Worm (Caenorhabditis elegans) whole organism, L3 larva: ENCODE measurements around the gene srh-92.

ENCODE experiments used
- aly-2 ChIP-seq: fragments of 150-350 bp; optimal IDR thresholded peaks from 2 replicates; lab custom pipeline; 2014; ENCODE audit warnings: missing biosample characterization, missing genetic modification characterization
- ama-1 ChIP-seq: fragments of 150-350 bp; optimal IDR thresholded peaks from 2 replicates; lab custom pipeline; 2018
- ceh-16 ChIP-seq: sonication (generic microtip); optimal IDR thresholded peaks from 2 replicates; lab custom pipeline; 2017; ENCODE audit warnings: missing biosample characterization, missing genetic modification characterization
- ceh-82 ChIP-seq: fragments of 150-350 bp; optimal IDR thresholded peaks from 2 replicates; lab custom pipeline; 2014; ENCODE audit warnings: missing biosample characterization, missing genetic modification characterization
- ceh-9 ChIP-seq: sonication (generic microtip); optimal IDR thresholded peaks from 2 replicates; lab custom pipeline; 2018; ENCODE audit warnings: missing biosample characterization, missing genetic modification characterization
- daf-12 ChIP-seq: fragments of 150-350 bp; optimal IDR thresholded peaks from 2 replicates; lab custom pipeline; 2014; ENCODE audit warnings: missing biosample characterization, missing genetic modification reagents, missing genetic modification characterization
- egl-27 ChIP-seq: sonication (generic microtip); optimal IDR thresholded peaks from 4 replicates; lab custom pipeline; 2017; ENCODE audit warnings: missing biosample characterization, missing genetic modification reagents, missing genetic modification characterization
- egl-5 ChIP-seq: fragments of 150-350 bp; optimal IDR thresholded peaks from 2 replicates; lab custom pipeline; 2017; ENCODE audit warnings: missing biosample characterization, missing genetic modification reagents, missing genetic modification characterization, inconsistent platforms
- elt-1 ChIP-seq: fragments of 150-350 bp; optimal IDR thresholded peaks from 2 replicates; lab custom pipeline; 2014; ENCODE audit warnings: missing biosample characterization, missing genetic modification characterization
- elt-2 ChIP-seq: sonication (generic microtip); optimal IDR thresholded peaks from 2 replicates; lab custom pipeline; 2016; ENCODE audit warnings: missing genetic modification reagents, mild to moderate bottlenecking, missing genetic modification characterization, missing compliant biosample characterization
- elt-3 ChIP-seq, 3 experiments: fragments of 150-350 bp in 1 of 3; sonication (generic microtip) in 2 of 3; optimal IDR thresholded peaks; 2 replicates in 2 of 3; 4 replicates in 1 of 3; lab custom pipeline; 2014 to 2017; ENCODE audit warnings: missing biosample characterization in 3 of 3, missing genetic modification characterization in 3 of 3
- eor-1 ChIP-seq, 2 experiments: fragments of 150-350 bp; optimal IDR thresholded peaks; 2 replicates each; lab custom pipeline; 2014 to 2018; ENCODE audit warnings: missing biosample characterization in 2 of 2, missing genetic modification characterization in 2 of 2
- fkh-10 ChIP-seq: sonication (generic microtip); optimal IDR thresholded peaks from 2 replicates; lab custom pipeline; 2017; ENCODE audit warnings: missing biosample characterization, missing genetic modification reagents, missing genetic modification characterization
- fkh-2 ChIP-seq: fragments of 150-350 bp; optimal IDR thresholded peaks from 2 replicates; lab custom pipeline; 2014; ENCODE audit warnings: missing biosample characterization, missing genetic modification reagents, missing genetic modification characterization
- hmg-11 ChIP-seq: sonication (generic microtip); optimal IDR thresholded peaks from 2 replicates; lab custom pipeline; 2016; ENCODE audit warnings: missing genetic modification characterization, missing compliant biosample characterization
- jun-1 ChIP-seq: fragments of 150-350 bp; optimal IDR thresholded peaks from 2 replicates; lab custom pipeline; 2014; ENCODE audit warnings: missing biosample characterization, missing genetic modification reagents, missing genetic modification characterization
- lin-15B ChIP-seq: fragments of 150-350 bp; optimal IDR thresholded peaks from 2 replicates; lab custom pipeline; 2014; ENCODE audit warnings: missing biosample characterization, missing genetic modification characterization
- lin-39 ChIP-seq: fragments of 150-350 bp; optimal IDR thresholded peaks from 2 replicates; lab custom pipeline; 2018; ENCODE audit warnings: missing biosample characterization, missing genetic modification reagents, missing genetic modification characterization
- lsy-12 ChIP-seq: sonication (generic microtip); optimal IDR thresholded peaks from 2 replicates; lab custom pipeline; 2016; ENCODE audit warnings: mild to moderate bottlenecking, missing genetic modification characterization, missing compliant biosample characterization
- mdl-1 ChIP-seq: fragments of 150-350 bp; optimal IDR thresholded peaks from 2 replicates; lab custom pipeline; 2014; ENCODE audit warnings: missing biosample characterization, missing genetic modification characterization
- nhr-11 ChIP-seq: fragments of 150-350 bp; optimal IDR thresholded peaks from 2 replicates; lab custom pipeline; 2014; ENCODE audit warnings: missing biosample characterization, missing genetic modification characterization
- nhr-12 ChIP-seq: fragments of 150-350 bp; optimal IDR thresholded peaks from 2 replicates; lab custom pipeline; 2014; ENCODE audit warnings: missing biosample characterization, missing genetic modification characterization
- nhr-23 ChIP-seq: fragments of 150-350 bp; optimal IDR thresholded peaks from 2 replicates; lab custom pipeline; 2014; ENCODE audit warnings: missing biosample characterization, missing genetic modification reagents, missing genetic modification characterization
- nhr-237 ChIP-seq: fragments of 150-350 bp; optimal IDR thresholded peaks from 2 replicates; lab custom pipeline; 2014; ENCODE audit warnings: missing biosample characterization, missing genetic modification characterization
- nhr-25 ChIP-seq: sonication (generic microtip); optimal IDR thresholded peaks from 2 replicates; lab custom pipeline; 2017; ENCODE audit warnings: missing biosample characterization, missing genetic modification characterization
- nhr-28 ChIP-seq: fragments of 150-350 bp; optimal IDR thresholded peaks from 2 replicates; lab custom pipeline; 2014; ENCODE audit warnings: missing biosample characterization, missing genetic modification characterization
- nhr-43 ChIP-seq: sonication (generic microtip); optimal IDR thresholded peaks from 2 replicates; lab custom pipeline; 2016; ENCODE audit warnings: mild to moderate bottlenecking, missing genetic modification characterization, missing compliant biosample characterization; ENCODE audit not compliant: poor library complexity, severe bottlenecking
- nhr-67 ChIP-seq: fragments of 150-350 bp; optimal IDR thresholded peaks from 2 replicates; lab custom pipeline; 2014; ENCODE audit warnings: missing biosample characterization, missing genetic modification characterization
- nhr-76 ChIP-seq: fragments of 150-350 bp; sonication (generic microtip); optimal IDR thresholded peaks from 5 replicates; lab custom pipeline; 2014; ENCODE audit warnings: missing biosample characterization, missing genetic modification characterization
- sea-2 ChIP-seq: fragments of 150-350 bp; sonication (generic microtip); optimal IDR thresholded peaks from 4 replicates; lab custom pipeline; 2014; ENCODE audit warnings: missing biosample characterization, missing genetic modification reagents, missing genetic modification characterization
- snpc-4 ChIP-seq: fragments of 150-350 bp; optimal IDR thresholded peaks from 2 replicates; lab custom pipeline; 2014; ENCODE audit warnings: missing biosample characterization, missing genetic modification characterization
- tbx-2 ChIP-seq: sonication (generic microtip); optimal IDR thresholded peaks from 2 replicates; lab custom pipeline; 2016; ENCODE audit warnings: mild to moderate bottlenecking, missing genetic modification characterization, missing compliant biosample characterization
- unc-62 ChIP-seq: fragments of 150-350 bp; sonication (generic microtip); optimal IDR thresholded peaks from 4 replicates; lab custom pipeline; 2014; ENCODE audit warnings: missing biosample characterization, missing genetic modification reagents, missing genetic modification characterization
- zag-1 ChIP-seq: fragments of 150-350 bp; optimal IDR thresholded peaks from 2 replicates; lab custom pipeline; 2014; ENCODE audit warnings: missing biosample characterization, missing genetic modification characterization
- ztf-11 ChIP-seq: fragments of 150-350 bp; optimal IDR thresholded peaks from 2 replicates; lab custom pipeline; 2014; ENCODE audit warnings: missing biosample characterization, missing genetic modification characterization

srh-92 gene

DNA sequence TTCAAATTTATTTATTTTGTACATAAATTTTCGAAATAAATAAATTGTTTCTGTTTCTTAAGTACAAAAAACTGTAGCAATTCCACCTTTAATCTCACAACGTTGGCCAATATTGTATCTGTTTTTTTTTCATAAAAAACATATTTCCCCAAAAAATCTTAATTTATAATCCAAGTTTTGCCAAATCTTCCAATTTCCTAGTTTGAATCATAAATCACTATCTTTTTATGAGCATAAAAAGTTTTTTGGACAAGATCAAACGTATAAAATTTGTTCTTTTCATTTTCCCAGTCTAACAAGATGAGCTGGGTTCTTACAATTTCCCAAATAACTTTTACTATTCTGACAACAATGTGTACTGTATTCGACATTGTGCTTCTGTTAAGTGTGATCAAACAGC is 40.6 kb downstream of the srh-92 start, which contains the start of gene srxa-4:
srxa-4 (plus strand) TSS at position 301 of the 400 bp plus-strand sequence.
- TF ChIP-seq eor-1 (tag; optimal IDR thresholded peaks at IDR 0.05; lab: Kevin White, UChicago) (no peak), ceh-82 (tag; lab: Kevin White, UChicago) (no peak)

ce11 chrV:7417018-7417716 is 43.6 kb downstream of the srh-92 start, which contains the start of gene srw-67:
TSS of gene srw-67 (plus strand) at chrV:7417660.
- TF ChIP-seq nhr-43 (tag; lab: Kevin White, UChicago) (peak; percentile 62), ceh-9 (tag; lab: Kevin White, UChicago) (no peak), zag-1 (no peak)

DNA sequence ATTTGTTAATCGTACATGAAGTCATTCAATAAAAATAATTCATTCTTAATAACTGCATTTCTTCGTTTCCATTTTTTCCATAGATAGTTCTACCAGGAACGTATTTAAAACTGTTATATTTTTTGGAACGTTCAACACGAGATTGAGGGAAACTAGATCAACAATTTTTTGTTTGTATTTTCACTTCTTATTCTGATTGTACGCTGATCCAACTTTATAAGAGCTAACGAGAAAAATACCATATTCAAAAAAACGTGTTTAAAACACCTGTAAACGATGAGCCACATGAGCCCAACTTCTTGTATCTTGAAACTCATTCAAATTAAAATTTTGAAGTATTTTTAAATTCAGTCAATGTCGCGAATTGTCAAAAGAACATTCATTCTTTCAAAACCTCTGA is 44.2 kb downstream of the srh-92 start:
- TF ChIP-seq ama-1 (lab: Kevin White, UChicago) (peak; percentile 57), elt-1 (tag; lab: Kevin White, UChicago) (no peak), sea-2 (GFP tag; lab: Kevin White, UChicago) (no peak), lin-15B (tag; lab: Kevin White, UChicago) (no peak), nhr-67 (tag; lab: Kevin White, UChicago) (no peak), unc-62 (GFP tag; lab: Kevin White, UChicago) (no peak), nhr-23 (tag; lab: Kevin White, UChicago) (peak; percentile 7), nhr-43 (tag; lab: Kevin White, UChicago) (peak; percentile 20)

ce11 chrV:7415780-7416428 is 44.9 kb downstream of the srh-92 start, which contains the start of gene F18E3.13:
TSS of gene F18E3.13 (plus strand) at chrV:7416164.
- TF ChIP-seq ceh-16 (tag; lab: Kevin White, UChicago) (no peak), lsy-12 (tag; lab: Kevin White, UChicago) (peak; percentile 7), nhr-43 (tag; lab: Kevin White, UChicago) (peak; percentile 93), ama-1 (lab: Kevin White, UChicago) (peak; percentile 93), hmg-11 (tag; lab: Kevin White, UChicago) (no peak), fkh-2 (tag; lab: Kevin White, UChicago) (no peak), nhr-23 (tag; lab: Kevin White, UChicago) (peak; percentile 85), jun-1 (tag; lab: Kevin White, UChicago) (peak; percentile 37), egl-27 (tag; lab: Kevin White, UChicago) (peak; percentile 22), lin-39 (tag; lab: Kevin White, UChicago) (no peak), tbx-2 (tag; lab: Kevin White, UChicago) (peak; percentile 34), zag-1 (no peak), elt-3 (tag; optimal IDR thresholded peaks at IDR 0.05; lab: Kevin White, UChicago) (peak; percentile 33 to 44 (median 38)), eor-1 (tag; optimal IDR thresholded peaks at IDR 0.05; lab: Kevin White, UChicago) (no peak), nhr-25 (tag; lab: Kevin White, UChicago) (peak; percentile 92), nhr-11 (tag; lab: Kevin White, UChicago) (no peak), egl-5 (tag; lab: Kevin White, UChicago) (no peak), nhr-67 (tag; lab: Kevin White, UChicago) (no peak), mdl-1 (tag; lab: Kevin White, UChicago) (no peak)

ce11 chrV:7414909-7415308 is 45.9 kb downstream of the srh-92 start, which contains the start of gene F18E3.12:
TSS of gene F18E3.12 (plus strand) at chrV:7414985.
- no peak for TF ChIP-seq jun-1 (tag; lab: Kevin White, UChicago)
- TF ChIP-seq fkh-2 (tag; lab: Kevin White, UChicago) = no peak
- peak; percentile 83 for TF ChIP-seq ama-1 (lab: Kevin White, UChicago)
- TF ChIP-seq, all 47 proteins: peak for 1

ce11 chrV:7413107-7413774 is 47.6 kb downstream of the srh-92 start, which contains the start of gene F18E3.11:
TSS of gene F18E3.11 (plus strand) at chrV:7413482.
- no peak for TF ChIP-seq fkh-10 (GFP tag; lab: Kevin White, UChicago)
- no peak for TF ChIP-seq nhr-67 (tag; lab: Kevin White, UChicago)
- no peak for TF ChIP-seq snpc-4 (tag; lab: Kevin White, UChicago)
- no peak for TF ChIP-seq lsy-12 (tag; lab: Kevin White, UChicago)
- no peak for TF ChIP-seq ceh-9 (tag; lab: Kevin White, UChicago)
- TF ChIP-seq nhr-28 (tag; lab: Kevin White, UChicago) = no peak
- no peak for TF ChIP-seq hmg-11 (tag; lab: Kevin White, UChicago)
- no peak for TF ChIP-seq daf-12 (tag; lab: Kevin White, UChicago)
- TF ChIP-seq nhr-237 (tag; lab: Kevin White, UChicago) = no peak
- no peak for TF ChIP-seq tbx-2 (tag; lab: Kevin White, UChicago)
- TF ChIP-seq sea-2 (GFP tag; lab: Kevin White, UChicago) = no peak
- TF ChIP-seq jun-1 (tag; lab: Kevin White, UChicago) = no peak
- TF ChIP-seq ztf-11 = no peak
- no peak for TF ChIP-seq lin-15B (tag; lab: Kevin White, UChicago)
- no peak for TF ChIP-seq lin-39 (tag; lab: Kevin White, UChicago)
- TF ChIP-seq aly-2 (tag; lab: Kevin White, UChicago) = no peak
- no peak for TF ChIP-seq nhr-11 (tag; lab: Kevin White, UChicago)
- no peak for TF ChIP-seq elt-2 (tag; lab: Kevin White, UChicago)
- no peak for TF ChIP-seq egl-27 (tag; lab: Kevin White, UChicago)
- TF ChIP-seq nhr-12 (tag; lab: Kevin White, UChicago) = no peak
- TF ChIP-seq nhr-76 (tag; lab: Kevin White, UChicago) = no peak
- peak; percentile 71 for TF ChIP-seq nhr-23 (tag; lab: Kevin White, UChicago)
- no peak for TF ChIP-seq zag-1
